Worm (Caenorhabditis elegans) whole organism, L1 larva: Measurements from ENCODE around the gene C32D5.10.

Experiments
- C16A3.4 ChIP-seq: fragments of 150-350 bp; optimal IDR thresholded peaks from 2 replicates; lab custom pipeline; 2014; ENCODE audit warnings: missing biosample characterization, missing genetic modification characterization
- C34B4.2 ChIP-seq: sonication (generic microtip); optimal IDR thresholded peaks from 2 replicates; lab custom pipeline; 2017; ENCODE audit warnings: mild to moderate bottlenecking, missing genetic modification characterization, missing compliant biosample characterization
- aha-1 ChIP-seq: fragments of 150-350 bp; optimal IDR thresholded peaks from 2 replicates; lab custom pipeline; 2014; ENCODE audit warnings: missing biosample characterization, missing genetic modification characterization
- alr-1 ChIP-seq: fragments of 200-800 bp; sonication (Bioruptor generic); optimal IDR thresholded peaks from 2 replicates; lab custom pipeline; 2018; ENCODE audit warnings: borderline replicate concordance, mild to moderate bottlenecking, missing genetic modification characterization, missing compliant biosample characterization
- aly-2 ChIP-seq: fragments of 150-350 bp; optimal IDR thresholded peaks from 2 replicates; lab custom pipeline; 2014; ENCODE audit warnings: missing biosample characterization, missing genetic modification characterization
- ama-1 ChIP-seq: fragments of 150-350 bp; optimal IDR thresholded peaks from 2 replicates; lab custom pipeline; 2014
- blmp-1 ChIP-seq: fragments of 150-350 bp; optimal IDR thresholded peaks from 2 replicates; lab custom pipeline; 2014; ENCODE audit warnings: missing biosample characterization, missing genetic modification characterization
- ceh-8 ChIP-seq: fragments of 200-800 bp; sonication (Bioruptor generic); optimal IDR thresholded peaks from 2 replicates; lab custom pipeline; 2018; ENCODE audit warnings: mild to moderate bottlenecking, missing genetic modification characterization, moderate library complexity, missing compliant biosample characterization
- ceh-82 ChIP-seq, 3 experiments: fragments of 150-350 bp in 1 of 3; sonication (generic microtip) in 2 of 3; optimal IDR thresholded peaks; 2 replicates each; lab custom pipeline; 2014 to 2017; ENCODE audit warnings: missing biosample characterization in 3 of 3, missing genetic modification characterization in 3 of 3
- ceh-88 ChIP-seq: fragments of 200-800 bp; sonication (Bioruptor generic); IDR thresholded peaks from 2 replicates; pipeline ENCODE4 v1.3.6; 2022; ENCODE audit warnings: missing genetic modification characterization, missing compliant biosample characterization
- ceh-90 ChIP-seq: sonication (generic microtip); optimal IDR thresholded peaks from 2 replicates; lab custom pipeline; 2016; ENCODE audit warnings: missing genetic modification characterization, missing compliant biosample characterization
- ces-1 ChIP-seq: fragments of 150-350 bp; optimal IDR thresholded peaks from 2 replicates; lab custom pipeline; 2014; ENCODE audit warnings: missing biosample characterization, missing genetic modification reagents, missing genetic modification characterization
- efl-3 ChIP-seq: fragments of 200-800 bp; sonication (Bioruptor generic); optimal IDR thresholded peaks from 2 replicates; lab custom pipeline; 2018; ENCODE audit warnings: mild to moderate bottlenecking, missing genetic modification characterization, missing compliant biosample characterization
- egl-13 ChIP-seq: sonication (generic microtip); optimal IDR thresholded peaks from 2 replicates; lab custom pipeline; 2016; ENCODE audit warnings: missing genotype, missing genetic modification reagents, missing genetic modification characterization, missing compliant biosample characterization
- egl-27 ChIP-seq, 2 experiments: fragments of 150-350 bp in 1 of 2; sonication (generic microtip); optimal IDR thresholded peaks; 3 replicates each; lab custom pipeline; 2017 to 2018; ENCODE audit warnings: missing biosample characterization in 2 of 2, missing genetic modification characterization in 2 of 2, missing genetic modification reagents in 2 of 2
- elt-3 ChIP-seq, 6 experiments: fragments of 150-350 bp in 1 of 6; sonication (generic microtip); optimal IDR thresholded peaks; 2 replicates each; lab custom pipeline; 2017 to 2018; ENCODE audit warnings: missing biosample characterization in 6 of 6, missing genetic modification characterization in 6 of 6, inconsistent platforms in 1 of 6
- grh-1 ChIP-seq: fragments of 200-800 bp; sonication (Bioruptor generic); IDR thresholded peaks from 2 replicates; pipeline ENCODE4 v1.3.6; 2022; ENCODE audit warnings: missing genetic modification reagents, missing genetic modification characterization, missing compliant biosample characterization
- hlh-4 ChIP-seq: sonication (generic microtip); optimal IDR thresholded peaks from 2 replicates; lab custom pipeline; 2016; ENCODE audit warnings: mild to moderate bottlenecking, missing genetic modification characterization, missing compliant biosample characterization
- isw-1 ChIP-seq: fragments of 200-800 bp; sonication (Bioruptor generic); IDR thresholded peaks from 2 replicates; pipeline ENCODE4 v1.3.6; 2022; ENCODE audit warnings: missing genetic modification characterization, missing compliant biosample characterization
- jun-1 ChIP-seq: fragments of 150-350 bp; optimal IDR thresholded peaks from 2 replicates; lab custom pipeline; 2014; ENCODE audit warnings: missing biosample characterization, missing genetic modification reagents, missing genetic modification characterization
- lin-13 ChIP-seq: fragments of 150-350 bp; optimal IDR thresholded peaks from 2 replicates; lab custom pipeline; 2014; ENCODE audit warnings: missing biosample characterization, missing genetic modification reagents, missing genetic modification characterization
- lin-15B ChIP-seq: fragments of 150-350 bp; sonication (generic microtip); optimal IDR thresholded peaks from 3 replicates; lab custom pipeline; 2014; ENCODE audit warnings: missing biosample characterization, missing genetic modification characterization
- lin-35 ChIP-seq, 2 experiments: fragments of 150-350 bp; optimal IDR thresholded peaks; 2 replicates each; lab custom pipeline; 2014; ENCODE audit warnings: missing biosample characterization in 2 of 2, missing genetic modification characterization in 2 of 2, missing genetic modification reagents in 2 of 2
- lsy-2 ChIP-seq, 2 experiments: fragments of 150-350 bp; optimal IDR thresholded peaks; 2 replicates each; lab custom pipeline; 2014; ENCODE audit warnings: missing biosample characterization in 2 of 2, missing genetic modification characterization in 2 of 2
- mab-9 ChIP-seq: fragments of 200-800 bp; sonication (Bioruptor generic); IDR thresholded peaks from 2 replicates; pipeline ENCODE4 v1.3.6; 2022; ENCODE audit warnings: missing genetic modification reagents, missing genetic modification characterization, missing compliant biosample characterization
- mef-2 ChIP-seq: fragments of 150-350 bp; optimal IDR thresholded peaks from 2 replicates; lab custom pipeline; 2014; ENCODE audit warnings: missing biosample characterization, missing genetic modification characterization
- mep-1 ChIP-seq: fragments of 150-350 bp; optimal IDR thresholded peaks from 2 replicates; lab custom pipeline; 2014; ENCODE audit warnings: missing biosample characterization, missing genetic modification characterization
- nhr-11 ChIP-seq: fragments of 150-350 bp; optimal IDR thresholded peaks from 2 replicates; lab custom pipeline; 2014; ENCODE audit warnings: missing biosample characterization, missing genetic modification characterization
- nhr-12 ChIP-seq: sonication (generic microtip); optimal IDR thresholded peaks from 2 replicates; lab custom pipeline; 2017; ENCODE audit warnings: missing biosample characterization, missing genetic modification characterization
- nhr-47 ChIP-seq: sonication (generic microtip); optimal IDR thresholded peaks from 2 replicates; lab custom pipeline; 2016; ENCODE audit warnings: mild to moderate bottlenecking, missing genetic modification characterization, moderate library complexity, missing compliant biosample characterization
- nhr-71 ChIP-seq: sonication (generic microtip); optimal IDR thresholded peaks from 2 replicates; lab custom pipeline; 2016; ENCODE audit warnings: mild to moderate bottlenecking, missing genetic modification characterization, moderate library complexity, missing compliant biosample characterization
- nhr-76 ChIP-seq: sonication (generic microtip); optimal IDR thresholded peaks from 2 replicates; lab custom pipeline; 2017; ENCODE audit warnings: missing biosample characterization, missing genetic modification characterization
- nhr-77 ChIP-seq: fragments of 150-350 bp; optimal IDR thresholded peaks from 2 replicates; lab custom pipeline; 2014; ENCODE audit warnings: missing biosample characterization, missing genetic modification characterization
- nhr-84 ChIP-seq: sonication (generic microtip); optimal IDR thresholded peaks from 2 replicates; lab custom pipeline; 2017; ENCODE audit warnings: missing biosample characterization, missing genetic modification characterization
- nhr-90 ChIP-seq: sonication (generic microtip); optimal IDR thresholded peaks from 2 replicates; lab custom pipeline; 2016; ENCODE audit warnings: mild to moderate bottlenecking, missing genetic modification characterization, missing compliant biosample characterization; ENCODE audit not compliant: poor library complexity
- pag-3 ChIP-seq: sonication (generic microtip); optimal IDR thresholded peaks from 2 replicates; lab custom pipeline; 2017; ENCODE audit warnings: missing genetic modification characterization, mild to moderate bottlenecking, missing compliant biosample characterization, antibody characterized with exemption, borderline replicate concordance; ENCODE audit not compliant: insufficient read depth
- pax-3 ChIP-seq: fragments of 200-800 bp; sonication (Bioruptor generic); optimal IDR thresholded peaks from 2 replicates; lab custom pipeline; 2018; ENCODE audit warnings: mild to moderate bottlenecking, missing genetic modification characterization, moderate library complexity, missing compliant biosample characterization
- rnt-1 ChIP-seq: sonication (generic microtip); optimal IDR thresholded peaks from 2 replicates; lab custom pipeline; 2016; ENCODE audit warnings: mild to moderate bottlenecking, missing genetic modification characterization, moderate library complexity, missing compliant biosample characterization
- skn-1 ChIP-seq: fragments of 150-350 bp; optimal IDR thresholded peaks from 2 replicates; lab custom pipeline; 2014; ENCODE audit warnings: missing biosample characterization, missing genetic modification characterization
- snu-23 ChIP-seq: sonication (generic microtip); optimal IDR thresholded peaks from 2 replicates; lab custom pipeline; 2016; ENCODE audit warnings: missing genetic modification characterization, missing compliant biosample characterization
- sptf-1 ChIP-seq: fragments of 150-350 bp; optimal IDR thresholded peaks from 2 replicates; lab custom pipeline; 2014; ENCODE audit warnings: missing biosample characterization, missing genetic modification characterization
- sup-37 ChIP-seq: fragments of 200-800 bp; sonication (Bioruptor generic); optimal IDR thresholded peaks from 2 replicates; lab custom pipeline; 2018; ENCODE audit warnings: mild to moderate bottlenecking, missing genetic modification characterization, missing compliant biosample characterization
- swsn-7 ChIP-seq: sonication (generic microtip); optimal IDR thresholded peaks from 2 replicates; lab custom pipeline; 2016; ENCODE audit warnings: missing genetic modification characterization, missing compliant biosample characterization
- tbx-2 ChIP-seq: sonication (generic microtip); optimal IDR thresholded peaks from 2 replicates; lab custom pipeline; 2016; ENCODE audit warnings: missing genetic modification characterization, missing compliant biosample characterization
- tlp-1 ChIP-seq: fragments of 150-350 bp; optimal IDR thresholded peaks from 2 replicates; lab custom pipeline; 2014; ENCODE audit warnings: missing biosample characterization, missing genetic modification characterization
- unc-130 ChIP-seq: fragments of 150-350 bp; optimal IDR thresholded peaks from 2 replicates; lab custom pipeline; 2017; ENCODE audit warnings: missing biosample characterization, missing genetic modification characterization, inconsistent platforms
- unc-62 ChIP-seq: fragments of 150-350 bp; optimal IDR thresholded peaks from 2 replicates; lab custom pipeline; 2014; ENCODE audit warnings: missing biosample characterization, missing genetic modification reagents, missing genetic modification characterization
- unc-98 ChIP-seq: fragments of 200-800 bp; sonication (Bioruptor generic); IDR thresholded peaks from 2 replicates; pipeline ENCODE4 v1.3.6; 2022; ENCODE audit warnings: missing genetic modification characterization, missing compliant biosample characterization
- vab-15 ChIP-seq: sonication (generic microtip); optimal IDR thresholded peaks from 2 replicates; lab custom pipeline; 2017; ENCODE audit warnings: missing genotype, mild to moderate bottlenecking, missing genetic modification characterization, missing compliant biosample characterization
- xbp-1 ChIP-seq: sonication (generic microtip); optimal IDR thresholded peaks from 2 replicates; lab custom pipeline; 2016; ENCODE audit warnings: missing genetic modification characterization, missing compliant biosample characterization
- zag-1 ChIP-seq: fragments of 150-350 bp; optimal IDR thresholded peaks from 2 replicates; lab custom pipeline; 2014; ENCODE audit warnings: missing biosample characterization, missing genetic modification characterization
- ztf-4 ChIP-seq: fragments of 150-350 bp; optimal IDR thresholded peaks from 2 replicates; lab custom pipeline; 2014; ENCODE audit warnings: missing biosample characterization, missing genetic modification characterization

C32D5.10 gene

ce11 chrII:6347341-6348118 lies 4.3 kb downstream of the C32D5.10 start, which contains the start of gene lgg-1:
Gene lgg-1 (minus strand): TSS chrII:6347719.
- TF ChIP-seq ztf-4 (tag; lab: Kevin White, UChicago): peak; percentile 54
- peak; percentile 58 for TF ChIP-seq rnt-1 (tag; lab: Kevin White, UChicago)
- TF ChIP-seq nhr-11: no peak
- no peak for TF ChIP-seq mef-2 (tag; lab: Kevin White, UChicago)
- no peak for TF ChIP-seq nhr-76 (tag; lab: Kevin White, UChicago)
- TF ChIP-seq jun-1: peak; percentile 67
- no peak for TF ChIP-seq alr-1 (tag; lab: Kevin White, UChicago)
- TF ChIP-seq blmp-1 (tag; lab: Kevin White, UChicago): peak; percentile 76
- TF ChIP-seq pax-3 (tag; lab: Kevin White, UChicago): peak; percentile 55
- TF ChIP-seq grh-1 (GFP tag; lab: Robert Waterston, UW): no peak
- TF ChIP-seq sptf-1 (tag; lab: Kevin White, UChicago): no peak
- TF ChIP-seq unc-98 (GFP tag; lab: Robert Waterston, UW): no peak
- no peak for TF ChIP-seq unc-130 (tag; lab: Kevin White, UChicago)
- peak; percentile 25 for TF ChIP-seq nhr-90 (tag; lab: Kevin White, UChicago)
- TF ChIP-seq ceh-82 (tag; optimal IDR thresholded peaks at IDR 0.05; lab: Kevin White, UChicago): peak; percentile 33 to 77 (median 44)
- TF ChIP-seq vab-15 (tag; lab: Kevin White, UChicago): peak; percentile 68
- peak; percentile 3 for TF ChIP-seq C16A3.4 (tag; lab: Kevin White, UChicago)
- no peak for TF ChIP-seq pag-3 (tag; lab: Kevin White, UChicago)
- no peak for TF ChIP-seq tlp-1 (tag; lab: Kevin White, UChicago)
- TF ChIP-seq ces-1 (GFP tag; lab: Kevin White, UChicago): no peak
- no peak for TF ChIP-seq efl-3 (GFP tag; lab: Kevin White, UChicago)
- TF ChIP-seq C34B4.2 (tag; lab: Kevin White, UChicago): no peak
- TF ChIP-seq tbx-2: peak; percentile 25
- TF ChIP-seq skn-1: peak; percentile 88
- peak in 1 of 6 experiments; percentile 23 for TF ChIP-seq elt-3 (tag; optimal IDR thresholded peaks at IDR 0.05; lab: Kevin White, UChicago)
- TF ChIP-seq nhr-84 (tag; lab: Kevin White, UChicago): no peak
- peak in 1 of 2 experiments; percentile 14 for TF ChIP-seq egl-27 (tag; optimal IDR thresholded peaks at IDR 0.05; lab: Kevin White, UChicago)
- no peak for TF ChIP-seq ceh-90 (tag; lab: Kevin White, UChicago)
- TF ChIP-seq isw-1 (GFP tag; lab: Robert Waterston, UW): peak; percentile 49
- no peak for TF ChIP-seq ceh-88 (GFP tag; lab: Robert Waterston, UW)
- peak; percentile 47 for TF ChIP-seq egl-13 (tag; lab: Kevin White, UChicago)
- TF ChIP-seq xbp-1 (tag; lab: Kevin White, UChicago): peak; percentile 50
- TF ChIP-seq lin-35 (GFP tag; optimal IDR thresholded peaks at IDR 0.05; lab: Kevin White, UChicago): peak; percentile 49 to 53
- TF ChIP-seq lin-15B (tag; lab: Kevin White, UChicago): no peak
- peak; percentile 40 for TF ChIP-seq mab-9 (GFP tag; lab: Robert Waterston, UW)
- TF ChIP-seq nhr-71: peak; percentile 78
- peak; percentile 83 for TF ChIP-seq snu-23 (GFP tag; lab: Kevin White, UChicago)
- TF ChIP-seq mep-1 (tag; lab: Kevin White, UChicago): peak; percentile 77
- peak; percentile 92 for TF ChIP-seq ama-1 (lab: Kevin White, UChicago)
- TF ChIP-seq aha-1 (tag; lab: Kevin White, UChicago): no peak
- TF ChIP-seq lsy-2 (tag; optimal IDR thresholded peaks at IDR 0.05; lab: Kevin White, UChicago): peak; percentile 39 to 61
- no peak for TF ChIP-seq unc-62 (GFP tag; lab: Kevin White, UChicago)
- peak; percentile 50 for TF ChIP-seq lin-13 (GFP tag; lab: Kevin White, UChicago)
- TF ChIP-seq nhr-47 (tag; lab: Kevin White, UChicago): peak; percentile 62
- TF ChIP-seq nhr-12 (tag; lab: Kevin White, UChicago): no peak
- TF ChIP-seq ceh-8 (GFP tag; lab: Kevin White, UChicago): no peak
- TF ChIP-seq zag-1 (tag; lab: Kevin White, UChicago): no peak
- peak; percentile 35 for TF ChIP-seq sup-37 (GFP tag; lab: Kevin White, UChicago)
- TF ChIP-seq hlh-4 (tag; lab: Kevin White, UChicago): peak; percentile 17
- TF ChIP-seq nhr-77 (tag; lab: Kevin White, UChicago): no peak
- peak; percentile 71 for TF ChIP-seq swsn-7 (tag; lab: Kevin White, UChicago)
- TF ChIP-seq aly-2 (tag; lab: Kevin White, UChicago): no peak
